Fruit fly (Drosophila melanogaster) whole organism, embryonic: Measurements from ENCODE around the gene mthl1.

ENCODE experiments used
- Aef1 ChIP-seq: fragments of 200-800 bp; sonication (Bioruptor generic); IDR thresholded peaks from 3 replicates; pipeline ENCODE4 v1.3.6; 2022; ENCODE audit warnings: missing biosample characterization, missing genetic modification characterization
- Antp ChIP-seq: fragments of 200-800 bp; sonication (Bioruptor generic); optimal IDR thresholded peaks from 3 replicates; lab custom pipeline; 2016; ENCODE audit warnings: missing biosample characterization, missing genetic modification characterization
- B-H2 ChIP-seq: fragments of 200-800 bp; sonication (Bioruptor generic); optimal IDR thresholded peaks from 2 replicates; lab custom pipeline; 2018; ENCODE audit warnings: missing biosample characterization, mild to moderate bottlenecking, missing genetic modification characterization
- CG10462 ChIP-seq: fragments of 200-800 bp; sonication (Bioruptor generic); optimal IDR thresholded peaks from 2 replicates; lab custom pipeline; 2016; ENCODE audit warnings: missing biosample characterization, missing genetic modification characterization
- CG10979 ChIP-seq: fragments of 200-800 bp; sonication (Bioruptor generic); optimal IDR thresholded peaks from 2 replicates; lab custom pipeline; 2018; ENCODE audit warnings: missing biosample characterization, mild to moderate bottlenecking, missing genetic modification characterization, moderate library complexity
- CG11247 ChIP-seq: fragments of 200-800 bp; sonication (Bioruptor generic); IDR thresholded peaks from 2 replicates; pipeline ENCODE4 v1.3.6; 2022; ENCODE audit warnings: missing biosample characterization, missing genetic modification characterization
- CG11696 ChIP-seq: fragments of 200-800 bp; sonication (Bioruptor generic); IDR thresholded peaks from 2 replicates; pipeline ENCODE4 v1.3.6; 2022; ENCODE audit warnings: missing biosample characterization, missing genetic modification characterization
- CG12769 ChIP-seq: fragments of 200-800 bp; sonication (Bioruptor generic); optimal IDR thresholded peaks from 2 replicates; lab custom pipeline; 2019; ENCODE audit warnings: missing biosample characterization, mild to moderate bottlenecking, missing genetic modification characterization, moderate library complexity
- CG14014 ChIP-seq: fragments of 200-800 bp; sonication (Bioruptor generic); IDR thresholded peaks from 2 replicates; pipeline ENCODE4 v1.3.6; 2022; ENCODE audit warnings: missing biosample characterization, missing genetic modification characterization
- CG14860 ChIP-seq: fragments of 200-800 bp; sonication (Bioruptor generic); IDR thresholded peaks from 3 replicates; pipeline ENCODE4 v1.3.6; 2022; ENCODE audit warnings: missing biosample characterization, missing genetic modification characterization; ENCODE audit not compliant: partially characterized antibody
- CG15601 ChIP-seq: fragments of 200-800 bp; sonication (Bioruptor generic); optimal IDR thresholded peaks from 3 replicates; lab custom pipeline; 2019; ENCODE audit warnings: missing biosample characterization, mild to moderate bottlenecking, missing genetic modification characterization, moderate library complexity
- CG18599 ChIP-seq: fragments of 200-800 bp; sonication (Bioruptor generic); optimal IDR thresholded peaks from 3 replicates; lab custom pipeline; 2017; ENCODE audit warnings: missing biosample characterization, missing genetic modification characterization, mild to moderate bottlenecking, moderate library complexity, missing genetic modification reagents
- CG3995 ChIP-seq: fragments of 200-800 bp; sonication (Bioruptor generic); optimal IDR thresholded peaks from 3 replicates; lab custom pipeline; 2016; ENCODE audit warnings: missing biosample characterization, missing genetic modification characterization
- CG6654 ChIP-seq: fragments of 200-800 bp; sonication (Bioruptor generic); optimal IDR thresholded peaks from 2 replicates; lab custom pipeline; 2017; ENCODE audit warnings: missing biosample characterization, mild to moderate bottlenecking, missing genetic modification characterization
- CG7357 ChIP-seq: fragments of 200-800 bp; sonication (Bioruptor generic); IDR thresholded peaks from 3 replicates; pipeline ENCODE4 v1.3.6; 2022; ENCODE audit warnings: missing biosample characterization, missing genetic modification characterization
- CG7928 ChIP-seq: fragments of 200-800 bp; sonication (Bioruptor generic); optimal IDR thresholded peaks from 2 replicates; lab custom pipeline; 2017; ENCODE audit warnings: missing biosample characterization, mild to moderate bottlenecking, missing genetic modification characterization
- CG7963 ChIP-seq: fragments of 200-800 bp; sonication (Bioruptor generic); IDR thresholded peaks from 3 replicates; pipeline ENCODE4 v1.3.6; 2022; ENCODE audit warnings: missing biosample characterization, missing genetic modification characterization; ENCODE audit not compliant: partially characterized antibody
- CG9437 ChIP-seq: fragments of 200-800 bp; sonication (Bioruptor generic); optimal IDR thresholded peaks from 2 replicates; lab custom pipeline; 2018; ENCODE audit warnings: missing biosample characterization, mild to moderate bottlenecking, missing genetic modification characterization
- CG9797 ChIP-seq: fragments of 200-800 bp; sonication (Bioruptor generic); optimal IDR thresholded peaks from 3 replicates; lab custom pipeline; 2018; ENCODE audit warnings: missing biosample characterization, mild to moderate bottlenecking, missing genetic modification characterization
- D19A ChIP-seq: fragments of 200-800 bp; optimal IDR thresholded peaks from 3 replicates; lab custom pipeline; 2019; ENCODE audit warnings: missing biosample characterization, mild to moderate bottlenecking, missing genetic modification characterization, moderate library complexity
- Dbx ChIP-seq: fragments of 200-800 bp; sonication (Bioruptor generic); IDR thresholded peaks from 3 replicates; pipeline ENCODE4 v1.3.6; 2022; ENCODE audit warnings: missing biosample characterization, missing genetic modification characterization
- Deaf1 ChIP-seq: fragments of 200-800 bp; optimal IDR thresholded peaks from 3 replicates; lab custom pipeline; 2019; ENCODE audit warnings: missing biosample characterization, mild to moderate bottlenecking, missing genetic modification characterization, moderate library complexity
- Doc3 ChIP-seq: fragments of 200-800 bp; sonication (Bioruptor generic); IDR thresholded peaks from 3 replicates; pipeline ENCODE4 v1.3.6; 2022; ENCODE audit warnings: missing biosample characterization, missing genetic modification characterization; ENCODE audit not compliant: partially characterized antibody
- Dref ChIP-seq: fragments of 200-800 bp; sonication (Bioruptor generic); IDR thresholded peaks from 2 replicates; pipeline ENCODE4 v1.3.6; 2022; ENCODE audit warnings: missing biosample characterization, missing genetic modification characterization
- GATAe ChIP-seq: fragments of 200-800 bp; sonication (Bioruptor generic); conservative IDR thresholded peaks from 2 replicates; pipeline ENCODE4 v1.3.6; 2022; ENCODE audit warnings: missing biosample characterization, missing genetic modification characterization
- HmgZ ChIP-seq: fragments of 200-800 bp; sonication (Bioruptor generic); optimal IDR thresholded peaks from 2 replicates; lab custom pipeline; 2018; ENCODE audit warnings: missing biosample characterization, mild to moderate bottlenecking, missing genetic modification characterization
- Hr39 ChIP-seq: fragments of >200 bp; optimal IDR thresholded peaks from 2 replicates; lab custom pipeline; 2017
- MBD-R2 ChIP-seq: fragments of 200-800 bp; sonication (Bioruptor generic); IDR thresholded peaks from 2 replicates; pipeline ENCODE4 v1.3.6; 2022; ENCODE audit warnings: missing biosample characterization, missing genetic modification characterization
- MTF-1 ChIP-seq: fragments of 200-800 bp; sonication (Bioruptor generic); optimal IDR thresholded peaks from 2 replicates; lab custom pipeline; 2018; ENCODE audit warnings: missing biosample characterization, mild to moderate bottlenecking, missing genetic modification characterization, borderline replicate concordance
- Nf-YC ChIP-seq: fragments of 200-800 bp; optimal IDR thresholded peaks from 3 replicates; lab custom pipeline; 2019; ENCODE audit warnings: missing biosample characterization, mild to moderate bottlenecking, missing genetic modification characterization, moderate library complexity
- Poxn ChIP-seq: fragments of 200-800 bp; sonication (Bioruptor generic); IDR thresholded peaks from 2 replicates; pipeline ENCODE4 v1.3.6; 2022; ENCODE audit warnings: missing biosample characterization, missing genetic modification characterization
- Sox102F ChIP-seq: fragments of 200-800 bp; sonication (Bioruptor generic); optimal IDR thresholded peaks from 2 replicates; lab custom pipeline; 2018; ENCODE audit warnings: missing biosample characterization, mild to moderate bottlenecking, missing genetic modification characterization, moderate library complexity
- TFAM ChIP-seq: fragments of 200-800 bp; sonication (Bioruptor generic); optimal IDR thresholded peaks from 2 replicates; lab custom pipeline; 2017; ENCODE audit warnings: missing biosample characterization, missing genetic modification characterization, inconsistent platforms
- al ChIP-seq: fragments of 200-800 bp; sonication (Bioruptor generic); IDR thresholded peaks from 2 replicates; pipeline ENCODE4 v1.3.6; 2022; ENCODE audit warnings: missing biosample characterization, missing genetic modification characterization
- ase ChIP-seq: fragments of 200-800 bp; sonication (Bioruptor generic); IDR thresholded peaks from 3 replicates; pipeline ENCODE4 v1.3.6; 2022; ENCODE audit warnings: missing biosample characterization, missing genetic modification characterization
- bigmax ChIP-seq: fragments of 200-800 bp; sonication (Bioruptor generic); optimal IDR thresholded peaks from 2 replicates; lab custom pipeline; 2018; ENCODE audit warnings: missing biosample characterization, mild to moderate bottlenecking, missing genetic modification characterization
- bowl ChIP-seq: fragments of 200-800 bp; sonication (Bioruptor generic); IDR thresholded peaks from 2 replicates; pipeline ENCODE4 v1.3.6; 2022; ENCODE audit warnings: missing biosample characterization, missing genetic modification characterization
- cato ChIP-seq: fragments of 200-800 bp; sonication (Bioruptor generic); optimal IDR thresholded peaks from 2 replicates; lab custom pipeline; 2016; ENCODE audit warnings: missing biosample characterization, missing genetic modification characterization, borderline replicate concordance
- croc ChIP-seq: fragments of 200-800 bp; sonication (Bioruptor generic); conservative IDR thresholded peaks from 3 replicates; pipeline ENCODE4 v1.3.6; 2022; ENCODE audit warnings: missing biosample characterization, missing genetic modification characterization
- ind ChIP-seq: fragments of 200-800 bp; sonication (Bioruptor generic); optimal IDR thresholded peaks from 3 replicates; lab custom pipeline; 2016; ENCODE audit warnings: missing biosample characterization, missing genetic modification characterization
- inv ChIP-seq: fragments of 200-800 bp; sonication (Bioruptor generic); IDR thresholded peaks from 2 replicates; pipeline ENCODE4 v1.3.6; 2022; ENCODE audit warnings: missing biosample characterization, missing genetic modification characterization; ENCODE audit not compliant: partially characterized antibody
- lola ChIP-seq, 3 experiments: fragments of >200 bp in 2 of 3; fragments of 200-800 bp in 1 of 3; sonication (Bioruptor generic) in 1 of 3; optimal IDR thresholded peaks; 2 replicates each; lab custom pipeline; 2017 to 2019; ENCODE audit warnings: missing biosample characterization in 3 of 3, missing genetic modification characterization in 3 of 3, mild to moderate bottlenecking in 1 of 3, moderate library complexity in 1 of 3
- mirr ChIP-seq: fragments of 200-800 bp; sonication (Bioruptor generic); optimal IDR thresholded peaks from 3 replicates; lab custom pipeline; 2018; ENCODE audit warnings: missing biosample characterization, mild to moderate bottlenecking, missing genetic modification characterization
- phol ChIP-seq: fragments of 200-800 bp; sonication (Bioruptor generic); optimal IDR thresholded peaks from 3 replicates; lab custom pipeline; 2018; ENCODE audit warnings: missing biosample characterization, mild to moderate bottlenecking, missing genetic modification characterization, moderate library complexity
- pros ChIP-seq: fragments of 200-800 bp; sonication (Bioruptor generic); optimal IDR thresholded peaks from 3 replicates; lab custom pipeline; 2019; ENCODE audit warnings: missing biosample characterization, mild to moderate bottlenecking, missing genetic modification characterization, moderate library complexity
- pum ChIP-seq: fragments of 200-800 bp; sonication (Bioruptor generic); optimal IDR thresholded peaks from 2 replicates; lab custom pipeline; 2016; ENCODE audit warnings: missing biosample characterization, missing genetic modification characterization
- scrt ChIP-seq: fragments of 200-800 bp; sonication (Bioruptor generic); optimal IDR thresholded peaks from 2 replicates; lab custom pipeline; 2018; ENCODE audit warnings: missing biosample characterization, mild to moderate bottlenecking, missing genetic modification characterization, moderate library complexity
- so ChIP-seq: fragments of 200-800 bp; sonication (Bioruptor generic); IDR thresholded peaks from 3 replicates; pipeline ENCODE4 v1.3.6; 2022; ENCODE audit warnings: missing biosample characterization, missing genetic modification characterization
- ssp ChIP-seq: fragments of 200-800 bp; sonication (Bioruptor generic); IDR thresholded peaks from 2 replicates; pipeline ENCODE4 v1.3.6; 2022; ENCODE audit warnings: missing biosample characterization, missing genetic modification characterization
- tgo ChIP-seq: fragments of 200-800 bp; sonication (Bioruptor generic); IDR thresholded peaks from 3 replicates; pipeline ENCODE4 v1.3.6; 2022; ENCODE audit warnings: missing biosample characterization, missing genetic modification characterization
- tx ChIP-seq: fragments of 200-800 bp; sonication (Bioruptor generic); optimal IDR thresholded peaks from 2 replicates; lab custom pipeline; 2016; ENCODE audit warnings: missing biosample characterization, missing genetic modification characterization

Gene mthl1

dm6 chrX:16683765-16684164 is 43.0 kb downstream of the mthl1 start, which contains the start of gene Axs (continued):
- peak; percentile 32 for TF ChIP-seq CG15601
- TF ChIP-seq CG9797: no peak
- no peak for TF ChIP-seq Aef1 (GFP tag; lab: Robert Waterston, UW)
- TF ChIP-seq B-H2 (GFP tag; lab: Kevin White, UChicago): no peak
- TF ChIP-seq mirr: no peak
- TF ChIP-seq bigmax: no peak
- peak; percentile 9 for TF ChIP-seq Nf-YC
- peak; percentile 62 for TF ChIP-seq CG3995 (GFP tag; lab: Kevin White, UChicago)
- TF ChIP-seq TFAM: no peak
- no peak for TF ChIP-seq Dbx
- TF ChIP-seq CG12769 (tag; lab: Kevin White, UChicago): peak; percentile 16
- no peak for TF ChIP-seq Sox102F (GFP tag; lab: Kevin White, UChicago)
- TF ChIP-seq CG7357: no peak
- TF ChIP-seq phol (tag; lab: Kevin White, UChicago): peak; percentile 45
- TF ChIP-seq Doc3: peak; percentile 44; the same call in 1 of the 3 replicates
- TF ChIP-seq CG10979 (tag; lab: Kevin White, UChicago): no peak
- peak; percentile 19 for TF ChIP-seq MTF-1 (GFP tag; lab: Kevin White, UChicago)
- TF ChIP-seq HmgZ: peak; percentile 51
- TF ChIP-seq CG7928 (GFP tag; lab: Kevin White, UChicago): no peak
- no peak for TF ChIP-seq croc (GFP tag; lab: Robert Waterston, UW)
- peak; percentile 88 for TF ChIP-seq Dref (GFP tag; lab: Robert Waterston, UW)
- TF ChIP-seq CG6654 (GFP tag; lab: Kevin White, UChicago): no peak
- no peak for TF ChIP-seq CG11696 (GFP tag; lab: Robert Waterston, UW)
- peak; percentile 69 for TF ChIP-seq scrt (GFP tag; lab: Kevin White, UChicago)
- peak; percentile 30 for TF ChIP-seq tx
- peak; percentile 9 for TF ChIP-seq pum
- TF ChIP-seq D19A (tag; lab: Kevin White, UChicago): no peak
- TF ChIP-seq CG14014 (GFP tag; lab: Robert Waterston, UW): no peak
- TF ChIP-seq Deaf1 (tag; lab: Kevin White, UChicago): no peak
- peak in 1 of 3 experiments; percentile 30 for TF ChIP-seq lola (GFP tag; optimal IDR thresholded peaks at IDR 0.05; lab: Kevin White, UChicago)
- no peak for TF ChIP-seq ase (GFP tag; lab: Robert Waterston, UW)
- no peak for TF ChIP-seq CG18599 (GFP tag; lab: Kevin White, UChicago)
- no peak for TF ChIP-seq pros
- peak; percentile 60; the same call in 1 of the 3 replicates for TF ChIP-seq CG7963 (GFP tag; lab: Robert Waterston, UW)
- no peak for TF ChIP-seq ssp (GFP tag; lab: Robert Waterston, UW)
- TF ChIP-seq cato (GFP tag; lab: Kevin White, UChicago): no peak
- TF ChIP-seq CG11247 (GFP tag; lab: Robert Waterston, UW): no peak
- TF ChIP-seq MBD-R2: peak; percentile 23; the same call in 1 of the 2 replicates
- TF ChIP-seq ind: no peak
- no peak for TF ChIP-seq CG9437 (GFP tag; lab: Kevin White, UChicago)
- TF ChIP-seq Hr39 (lab: Kevin White, UChicago): no peak
- TF ChIP-seq CG14860 (GFP tag; lab: Robert Waterston, UW): peak; percentile 64
- TF ChIP-seq bowl (GFP tag; lab: Robert Waterston, UW): no peak
- no peak for TF ChIP-seq CG10462 (GFP tag; lab: Kevin White, UChicago)
- TF ChIP-seq Poxn: no peak
- TF ChIP-seq Antp (GFP tag; lab: Kevin White, UChicago): peak; percentile 45
- TF ChIP-seq al (GFP tag; lab: Robert Waterston, UW): no peak
- TF ChIP-seq GATAe (GFP tag; lab: Robert Waterston, UW): no peak
- TF ChIP-seq so: no peak
- TF ChIP-seq tgo (GFP tag; lab: Robert Waterston, UW): no peak
- peak; percentile 67 for TF ChIP-seq inv
